Fruit fly (Drosophila melanogaster): ENCODE data around the gene Cadps.

Cadps gene

dm6 chr4:1231648-1232286 lies 1.1 kb downstream of the Cadps start:
- no peak for TF ChIP-seq Jra (GFP tag; optimal IDR thresholded peaks at IDR 0.05)

dm6 chr4:1233351-1233750 lies 2.7 kb downstream of the Cadps start:
- TF ChIP-seq brk (GFP tag; optimal IDR thresholded peaks at IDR 0.05) (no peak), GATAd (GFP tag; optimal IDR thresholded peaks at IDR 0.05) (no peak), dl (GFP tag; optimal IDR thresholded peaks at IDR 0.05; ENCODE audit: insufficient read depth in 1 of 2, partially characterized antibody in 2 of 2) (no peak), Dfd (GFP tag; optimal IDR thresholded peaks at IDR 0.05) (no peak), CG32264 (GFP tag; optimal IDR thresholded peaks at IDR 0.05) (no peak), HLH106 (tag; optimal IDR thresholded peaks at IDR 0.05) (no peak), Vsx2 (GFP tag; optimal IDR thresholded peaks at IDR 0.05; ENCODE audit: partially characterized antibody) (no peak), CG9705 (GFP tag; optimal IDR thresholded peaks at IDR 0.05) (no peak), pan (optimal IDR thresholded peaks at IDR 0.05) (no peak), Mio (GFP tag; optimal IDR thresholded peaks at IDR 0.05) (no peak), Hnf4 (GFP tag; optimal IDR thresholded peaks at IDR 0.05) (no peak), tai (GFP tag; optimal IDR thresholded peaks at IDR 0.05) (no peak), br (GFP tag; optimal IDR thresholded peaks at IDR 0.05) (no peak), lola (GFP tag; optimal IDR thresholded peaks at IDR 0.05) (no peak), Myc (optimal IDR thresholded peaks at IDR 0.05) (no peak), Dif (GFP tag; optimal IDR thresholded peaks at IDR 0.05; ENCODE audit: partially characterized antibody) (no peak), rgr (GFP tag; optimal IDR thresholded peaks at IDR 0.05) (no peak), sage (GFP tag; optimal IDR thresholded peaks at IDR 0.05) (no peak), dmrt93B (GFP tag; optimal IDR thresholded peaks at IDR 0.05) (no peak)

dm6 chr4:1234749-1235148 lies 4.1 kb downstream of the Cadps start:
- TF ChIP-seq Abd-B (GFP tag; optimal IDR thresholded peaks at IDR 0.05) (no peak), brk (GFP tag; optimal IDR thresholded peaks at IDR 0.05) (no peak), OdsH (GFP tag; optimal IDR thresholded peaks at IDR 0.05) (no peak), tai (GFP tag; optimal IDR thresholded peaks at IDR 0.05) (no peak), N (GFP tag; optimal IDR thresholded peaks at IDR 0.05) (no peak), Dfd (GFP tag; optimal IDR thresholded peaks at IDR 0.05) (no peak), lola (GFP tag; optimal IDR thresholded peaks at IDR 0.05) (no peak), dmrt93B (GFP tag; optimal IDR thresholded peaks at IDR 0.05) (no peak), woc (GFP tag; optimal IDR thresholded peaks at IDR 0.05) (no peak), HLH106 (tag; optimal IDR thresholded peaks at IDR 0.05) (no peak), Vsx2 (GFP tag; optimal IDR thresholded peaks at IDR 0.05; ENCODE audit: partially characterized antibody) (no peak), pan (optimal IDR thresholded peaks at IDR 0.05) (no peak), dl (GFP tag; optimal IDR thresholded peaks at IDR 0.05; ENCODE audit: insufficient read depth in 1 of 2, partially characterized antibody in 2 of 2) (no peak), Mio (GFP tag; optimal IDR thresholded peaks at IDR 0.05) (no peak)

- no peak for TF ChIP-seq jim (GFP tag; optimal IDR thresholded peaks at IDR 0.05)
- no peak for TF ChIP-seq CrebA (GFP tag; optimal IDR thresholded peaks at IDR 0.05; ENCODE audit: borderline replicate concordance)
- TF ChIP-seq sage (GFP tag; optimal IDR thresholded peaks at IDR 0.05), result no peak
- TF ChIP-seq Rel (GFP tag; optimal IDR thresholded peaks at IDR 0.05), result no peak
- TF ChIP-seq Rel (tag; optimal IDR thresholded peaks at IDR 0.05), result no peak
- no peak for TF ChIP-seq ey (GFP tag; optimal IDR thresholded peaks at IDR 0.05)
- TF ChIP-seq Vsx2 (GFP tag; optimal IDR thresholded peaks at IDR 0.05; ENCODE audit: partially characterized antibody), result no peak
- TF ChIP-seq N (GFP tag; optimal IDR thresholded peaks at IDR 0.05), result no peak
- TF ChIP-seq foxo (GFP tag; optimal IDR thresholded peaks at IDR 0.05), result no peak
- TF ChIP-seq Abd-B (GFP tag; optimal IDR thresholded peaks at IDR 0.05), result no peak
- TF ChIP-seq usp (GFP tag; optimal IDR thresholded peaks at IDR 0.05), result no peak
- TF ChIP-seq pan (optimal IDR thresholded peaks at IDR 0.05), result no peak
- TF ChIP-seq Jra (GFP tag; optimal IDR thresholded peaks at IDR 0.05), result no peak
- no peak for TF ChIP-seq dmrt93B (GFP tag; optimal IDR thresholded peaks at IDR 0.05)
- no peak for TF ChIP-seq Hr78 (GFP tag; optimal IDR thresholded peaks at IDR 0.05)
- TF ChIP-seq Dif (GFP tag; optimal IDR thresholded peaks at IDR 0.05; ENCODE audit: partially characterized antibody), result no peak
These were observed 7.6 kb downstream of the Cadps start for dm6 chr4:1238252-1238651.

dm6 chr4:1250978-1251377 lies 20.3 kb downstream of the Cadps start:
- TF ChIP-seq Rel (GFP tag; optimal IDR thresholded peaks at IDR 0.05), result no peak
- TF ChIP-seq Rel (tag; optimal IDR thresholded peaks at IDR 0.05), result no peak
- no peak for TF ChIP-seq Hnf4 (GFP tag; optimal IDR thresholded peaks at IDR 0.05)

Measured in whole organism, wandering third instar larva.